Worm (Caenorhabditis elegans): ENCODE measurements around the gene F56D2.8.

The F56D2.8 gene

DNA sequence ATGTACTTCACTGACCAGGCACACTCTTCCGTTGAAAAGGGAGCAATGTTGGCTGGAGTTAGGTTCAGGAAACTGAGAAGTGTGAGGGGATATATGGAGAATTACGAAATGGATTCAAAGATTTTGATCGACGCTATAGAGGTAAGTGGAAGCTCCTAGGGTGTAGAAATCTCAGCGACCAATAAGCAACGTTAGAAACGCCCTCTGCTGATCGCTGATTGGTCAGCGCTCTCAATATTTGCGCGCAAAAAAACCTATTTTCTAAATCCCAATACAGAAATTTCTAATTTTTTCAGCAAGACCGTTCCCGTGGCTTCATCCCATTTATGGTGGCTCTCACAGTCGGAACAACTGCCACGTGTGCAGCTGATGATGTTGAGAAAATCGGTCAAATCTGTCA lies 33.0 kb upstream of the F56D2.8 start:
- TF ChIP-seq zip-8 (tag; optimal IDR thresholded peaks at IDR 0.05) (no peak), ham-2 (GFP tag; optimal IDR thresholded peaks at IDR 0.05) (no peak), elt-3 (tag; optimal IDR thresholded peaks at IDR 0.05) (no peak), sptf-1 (tag; optimal IDR thresholded peaks at IDR 0.05) (no peak), drap-1 (GFP tag; optimal IDR thresholded peaks at IDR 0.05) (no peak), nhr-28 (tag; optimal IDR thresholded peaks at IDR 0.05) (no peak), cnd-1 (tag; optimal IDR thresholded peaks at IDR 0.05) (no peak), snpc-4 (tag; optimal IDR thresholded peaks at IDR 0.05) (no peak), lin-32 (GFP tag; optimal IDR thresholded peaks at IDR 0.05) (no peak), nhr-2 (tag; optimal IDR thresholded peaks at IDR 0.05) (no peak), mab-5 (tag; optimal IDR thresholded peaks at IDR 0.05) (no peak), nhr-76 (tag; optimal IDR thresholded peaks at IDR 0.05) (no peak), M03D4.4 (tag; optimal IDR thresholded peaks at IDR 0.05) (no peak), flh-1 (GFP tag; optimal IDR thresholded peaks at IDR 0.05) (no peak)

ce11 chrIII:5614648-5615047 lies 32.0 kb upstream of the F56D2.8 start, which contains the start of gene basl-1:
basl-1 (plus strand) TSS chrIII:5614948.
- TF ChIP-seq nhr-12 (tag; optimal IDR thresholded peaks at IDR 0.05) (no peak), lin-32 (GFP tag; optimal IDR thresholded peaks at IDR 0.05) (no peak)

- TF ChIP-seq nhr-12 (tag; optimal IDR thresholded peaks at IDR 0.05), result no peak
- TF ChIP-seq cnd-1 (tag; optimal IDR thresholded peaks at IDR 0.05), result no peak
- TF ChIP-seq mls-2 (tag; optimal IDR thresholded peaks at IDR 0.05), result no peak
- TF ChIP-seq ceh-43 (GFP tag; optimal IDR thresholded peaks at IDR 0.05), result no peak
- no peak for TF ChIP-seq flh-1 (GFP tag; optimal IDR thresholded peaks at IDR 0.05)
- no peak for TF ChIP-seq lsy-2 (tag; optimal IDR thresholded peaks at IDR 0.05)
- TF ChIP-seq hlh-1 (tag; optimal IDR thresholded peaks at IDR 0.05), result no peak
- TF ChIP-seq unc-39 (tag; optimal IDR thresholded peaks at IDR 0.05), result no peak
- TF ChIP-seq nhr-76 (tag; optimal IDR thresholded peaks at IDR 0.05), result no peak
- no peak for TF ChIP-seq snpc-4 (tag; optimal IDR thresholded peaks at IDR 0.05)
- TF ChIP-seq ceh-83 (GFP tag; optimal IDR thresholded peaks at IDR 0.05), result no peak
- TF ChIP-seq lin-13 (tag; optimal IDR thresholded peaks at IDR 0.05), result no peak
- TF ChIP-seq zip-8 (tag; optimal IDR thresholded peaks at IDR 0.05), result no peak
- TF ChIP-seq sem-2 (GFP tag; optimal IDR thresholded peaks at IDR 0.05), result no peak
- no peak for TF ChIP-seq unc-120 (tag; optimal IDR thresholded peaks at IDR 0.05; ENCODE audit: poor library complexity, severe bottlenecking)
Observed at ce11 chrIII:5611604-5612324, 29.1 kb upstream of the F56D2.8 start, which contains the start of gene bas-1. bas-1 (plus strand) TSS chrIII:5612274.

DNA sequence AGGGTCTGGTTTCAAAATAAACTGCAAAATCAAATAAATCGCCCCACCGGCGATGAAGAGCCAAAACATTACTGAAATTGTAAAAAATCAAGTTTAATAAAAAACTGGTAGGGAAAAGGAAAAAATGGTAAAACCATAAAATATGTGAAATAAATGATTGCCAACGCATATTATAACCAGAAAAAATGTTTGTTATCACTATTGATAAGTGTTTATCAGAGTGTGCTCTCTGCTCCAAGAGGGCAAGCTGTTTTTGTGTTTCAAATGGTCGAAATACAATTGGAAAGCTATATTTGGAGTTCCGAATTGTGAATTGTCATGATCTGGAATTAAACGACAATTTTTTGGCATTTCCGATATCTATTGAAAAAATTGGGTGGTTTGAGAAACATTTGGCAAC lies 27.6 kb upstream of the F56D2.8 start, which contains the start of gene C05D2.8:
C05D2.8 (minus strand) TSS at position 71 of the 400 bp plus-strand sequence.
- no peak for TF ChIP-seq unc-62 (GFP tag; optimal IDR thresholded peaks at IDR 0.05)
- no peak for TF ChIP-seq nhr-76 (tag; optimal IDR thresholded peaks at IDR 0.05)
- no peak for TF ChIP-seq mls-2 (tag; optimal IDR thresholded peaks at IDR 0.05)
- TF ChIP-seq nhr-12 (tag; optimal IDR thresholded peaks at IDR 0.05), result no peak
- no peak for TF ChIP-seq unc-120 (tag; optimal IDR thresholded peaks at IDR 0.05; ENCODE audit: poor library complexity, severe bottlenecking)
- TF ChIP-seq ceh-83 (GFP tag; optimal IDR thresholded peaks at IDR 0.05), result no peak
- TF ChIP-seq nhr-237 (tag; optimal IDR thresholded peaks at IDR 0.05), result no peak
- no peak for TF ChIP-seq ceh-43 (GFP tag; optimal IDR thresholded peaks at IDR 0.05)
- no peak for TF ChIP-seq M03D4.4 (tag; optimal IDR thresholded peaks at IDR 0.05)
- no peak for TF ChIP-seq elt-1 (tag; optimal IDR thresholded peaks at IDR 0.05; ENCODE audit: borderline replicate concordance, insufficient read depth)
- no peak for TF ChIP-seq unc-39 (tag; optimal IDR thresholded peaks at IDR 0.05)
- TF ChIP-seq elt-3 (tag; optimal IDR thresholded peaks at IDR 0.05), result no peak
- no peak for TF ChIP-seq ham-2 (GFP tag; optimal IDR thresholded peaks at IDR 0.05)

ce11 chrIII:5604080-5604479 lies 21.4 kb upstream of the F56D2.8 start, which contains the start of gene xnd-1:
xnd-1 (plus strand) TSS chrIII:5604460.
- no peak for TF ChIP-seq ztf-11 (tag; optimal IDR thresholded peaks at IDR 0.05)
- no peak for TF ChIP-seq sem-2 (GFP tag; optimal IDR thresholded peaks at IDR 0.05)
- no peak for TF ChIP-seq tbx-8 (GFP tag; optimal IDR thresholded peaks at IDR 0.05)
- no peak for TF ChIP-seq snpc-4 (tag; optimal IDR thresholded peaks at IDR 0.05)
- TF ChIP-seq nhr-2 (tag; optimal IDR thresholded peaks at IDR 0.05), result no peak
- TF ChIP-seq ceh-83 (GFP tag; optimal IDR thresholded peaks at IDR 0.05), result no peak
- TF ChIP-seq mab-5 (tag; optimal IDR thresholded peaks at IDR 0.05), result no peak
- no peak for TF ChIP-seq sptf-1 (tag; optimal IDR thresholded peaks at IDR 0.05)
- no peak for TF ChIP-seq blmp-1 (tag; optimal IDR thresholded peaks at IDR 0.05)
- no peak for TF ChIP-seq mls-2 (tag; optimal IDR thresholded peaks at IDR 0.05)
- TF ChIP-seq ces-1 (GFP tag; optimal IDR thresholded peaks at IDR 0.05), result no peak
- no peak for TF ChIP-seq pha-4 (tag; optimal IDR thresholded peaks at IDR 0.05)
- TF ChIP-seq drap-1 (GFP tag; optimal IDR thresholded peaks at IDR 0.05), result no peak
